Fruit fly (Drosophila melanogaster): ENCODE data around the gene CG8838.

Gene CG8838

DNA sequence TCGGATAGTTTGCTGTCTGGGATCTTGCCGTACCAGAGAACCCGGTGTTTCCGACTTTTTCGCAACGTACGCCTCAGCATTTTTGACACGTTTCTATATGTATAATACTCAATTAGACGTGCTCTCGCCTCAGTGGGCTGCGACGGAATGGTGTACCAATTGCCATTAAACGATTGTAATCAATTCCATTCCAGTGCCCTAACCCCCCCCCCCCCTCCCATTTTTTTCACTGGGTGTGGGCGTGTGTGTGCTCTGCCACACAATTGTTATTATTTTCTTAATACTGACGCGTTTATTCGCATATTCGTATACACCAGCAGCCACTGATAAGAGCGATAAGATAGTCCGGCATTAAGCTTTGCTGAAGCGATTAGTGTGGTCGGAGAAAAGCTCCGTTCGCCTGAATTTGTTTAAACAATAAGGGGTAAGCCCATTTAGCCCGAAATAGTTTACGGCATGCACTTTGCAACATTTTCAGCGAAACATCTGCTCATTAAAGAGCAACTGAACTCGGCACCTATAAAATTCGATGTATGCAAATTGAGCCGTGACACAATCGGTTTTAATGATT lies 11.7 kb downstream of the CG8838 start (continued):
- no peak for TF ChIP-seq CG7839 (tag; optimal IDR thresholded peaks at IDR 0.05)
- TF ChIP-seq dpn (GFP tag; optimal IDR thresholded peaks at IDR 0.05) = no peak
- no peak for TF ChIP-seq CG33213 (GFP tag; optimal IDR thresholded peaks at IDR 0.05)
- TF ChIP-seq Spps (tag; optimal IDR thresholded peaks at IDR 0.05) = no peak
- no peak for TF ChIP-seq Dbx (GFP tag; IDR thresholded peaks at IDR 0.05)
- TF ChIP-seq Dp (GFP tag; optimal IDR thresholded peaks at IDR 0.05) = no peak
- TF ChIP-seq tgo (GFP tag; IDR thresholded peaks at IDR 0.05) = no peak
- no peak for TF ChIP-seq Bteb2 (GFP tag; optimal IDR thresholded peaks at IDR 0.05)
- no peak for TF ChIP-seq B-H1 (GFP tag; IDR thresholded peaks at IDR 0.05)
- no peak for TF ChIP-seq CG2116 (GFP tag; optimal IDR thresholded peaks at IDR 0.05)
- no peak for TF ChIP-seq Ada2b (GFP tag; IDR thresholded peaks at IDR 0.05)
- no peak for TF ChIP-seq CG8089 (GFP tag; optimal IDR thresholded peaks at IDR 0.05)
- peak; percentile 3 for TF ChIP-seq HHEX (GFP tag; optimal IDR thresholded peaks at IDR 0.05)
- TF ChIP-seq CG6175 (GFP tag; IDR thresholded peaks at IDR 0.05) = no peak
- no peak for TF ChIP-seq CG10147 (GFP tag; optimal IDR thresholded peaks at IDR 0.05)
- no peak for TF ChIP-seq CG4617 (GFP tag; optimal IDR thresholded peaks at IDR 0.05; ENCODE audit: borderline replicate concordance)
- no peak for TF ChIP-seq CG17385 (GFP tag; optimal IDR thresholded peaks at IDR 0.05)
- TF ChIP-seq bab2 (GFP tag; optimal IDR thresholded peaks at IDR 0.05) = no peak
- TF ChIP-seq Mad (GFP tag; optimal IDR thresholded peaks at IDR 0.05) = no peak
- TF ChIP-seq Dref (GFP tag; IDR thresholded peaks at IDR 0.05) = no peak
- peak; percentile 92 for TF ChIP-seq GATAe (GFP tag; conservative IDR thresholded peaks at IDR 0.05)
- TF ChIP-seq lmd (GFP tag; IDR thresholded peaks at IDR 0.05) = no peak
- TF ChIP-seq run (tag; optimal IDR thresholded peaks at IDR 0.05) = no peak
- TF ChIP-seq cg (GFP tag; optimal IDR thresholded peaks at IDR 0.05) = peak; percentile 45
- no peak for TF ChIP-seq Side (GFP tag; optimal IDR thresholded peaks at IDR 0.05)
- TF ChIP-seq CG10462 (GFP tag; optimal IDR thresholded peaks at IDR 0.05) = no peak
- no peak for TF ChIP-seq Atf6 (GFP tag; IDR thresholded peaks at IDR 0.05)
- no peak for TF ChIP-seq CG10366 (GFP tag; IDR thresholded peaks at IDR 0.05)
- no peak for TF ChIP-seq nom (GFP tag; optimal IDR thresholded peaks at IDR 0.05)
- TF ChIP-seq CG8478 (optimal IDR thresholded peaks at IDR 0.05) = no peak
- TF ChIP-seq CG6813 (GFP tag; optimal IDR thresholded peaks at IDR 0.05) = peak; percentile 10
- peak; percentile 81 for TF ChIP-seq CG34376 (GFP tag; optimal IDR thresholded peaks at IDR 0.05)
- peak; percentile 80 for TF ChIP-seq crol (GFP tag; IDR thresholded peaks at IDR 0.05)
- TF ChIP-seq CG43689 (GFP tag; IDR thresholded peaks at IDR 0.05) = no peak
- no peak for TF ChIP-seq CG17612 (GFP tag; IDR thresholded peaks at IDR 0.05)
- TF ChIP-seq CG31224 (GFP tag; IDR thresholded peaks at IDR 0.05) = no peak
- TF ChIP-seq Chrac-16 (GFP tag; optimal IDR thresholded peaks at IDR 0.05) = no peak
- no peak for TF ChIP-seq cato (GFP tag; optimal IDR thresholded peaks at IDR 0.05; ENCODE audit: borderline replicate concordance)
- TF ChIP-seq pnt (GFP tag; optimal IDR thresholded peaks at IDR 0.05) = no peak
- TF ChIP-seq Hr51 (GFP tag; optimal IDR thresholded peaks at IDR 0.05) = no peak
- no peak for TF ChIP-seq CG10654 (GFP tag; optimal IDR thresholded peaks at IDR 0.05)
- TF ChIP-seq CG8924 (tag; optimal IDR thresholded peaks at IDR 0.05) = no peak
- TF ChIP-seq CG6765 (GFP tag; optimal IDR thresholded peaks at IDR 0.05) = no peak
- no peak for TF ChIP-seq cad (GFP tag; optimal IDR thresholded peaks at IDR 0.05)
- TF ChIP-seq CG31365 (tag; optimal IDR thresholded peaks at IDR 0.05) = no peak
- no peak for TF ChIP-seq tx (GFP tag; optimal IDR thresholded peaks at IDR 0.05)
- no peak for TF ChIP-seq gt (GFP tag; IDR thresholded peaks at IDR 0.05)
- no peak for TF ChIP-seq Xrp1 (GFP tag; IDR thresholded peaks at IDR 0.05)
- no peak for TF ChIP-seq trem (tag; optimal IDR thresholded peaks at IDR 0.05)
- TF ChIP-seq sim (GFP tag; IDR thresholded peaks at IDR 0.05) = no peak
- no peak for TF ChIP-seq chn (GFP tag; optimal IDR thresholded peaks at IDR 0.05)
- no peak for TF ChIP-seq CkIIα-i1 (GFP tag; IDR thresholded peaks at IDR 0.05)
- TF ChIP-seq luna (GFP tag; optimal IDR thresholded peaks at IDR 0.05) = no peak

All from whole organism, embryonic.